Fruit fly (Drosophila melanogaster): ENCODE results near the gene Hsc70-2.

The Hsc70-2 gene

DNA sequence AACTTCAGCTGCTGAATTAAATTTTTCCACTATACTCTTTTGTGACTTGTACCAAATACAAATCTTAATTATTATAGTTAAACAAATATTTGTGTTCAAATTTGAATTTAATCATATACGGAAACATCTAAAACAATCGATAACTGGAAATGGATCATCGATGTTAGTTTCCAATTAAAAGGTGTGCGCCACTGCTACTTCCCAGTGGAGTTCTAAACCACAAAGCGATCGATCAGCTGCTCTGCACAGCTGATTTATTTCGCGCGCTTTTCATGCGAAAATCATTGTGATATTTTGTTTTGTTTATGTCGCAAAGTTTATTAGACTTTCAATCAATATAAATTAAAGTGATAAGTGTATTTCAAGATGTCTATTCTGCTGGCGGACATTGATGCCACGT is 43.8 kb downstream of the Hsc70-2 start, which contains the start of gene timeout (continued):
- TF ChIP-seq CG12769 (tag; optimal IDR thresholded peaks at IDR 0.05) (no peak), CG6791 (GFP tag; IDR thresholded peaks at IDR 0.05; ENCODE audit: partially characterized antibody) (peak; percentile 76), bcd (GFP tag; optimal IDR thresholded peaks at IDR 0.05) (no peak), CG13287 (GFP tag; IDR thresholded peaks at IDR 0.05; ENCODE audit: partially characterized antibody) (peak; percentile 88), fru (optimal IDR thresholded peaks at IDR 0.05) (no peak), CG11456 (GFP tag; IDR thresholded peaks at IDR 0.05) (no peak), gcm (GFP tag; optimal IDR thresholded peaks at IDR 0.05) (no peak), Bteb2 (GFP tag; optimal IDR thresholded peaks at IDR 0.05) (no peak), CG1233 (GFP tag; optimal IDR thresholded peaks at IDR 0.05) (no peak), inv (GFP tag; IDR thresholded peaks at IDR 0.05; ENCODE audit: partially characterized antibody) (peak; percentile 53), hb (GFP tag; IDR thresholded peaks at IDR 0.05; ENCODE audit: partially characterized antibody) (peak; percentile 20; the same call in 1 of the 3 replicates), CG13424 (tag; optimal IDR thresholded peaks at IDR 0.05) (no peak), maf-S (GFP tag; optimal IDR thresholded peaks at IDR 0.05) (no peak), wdn (GFP tag; IDR thresholded peaks at IDR 0.05) (no peak), Fer1 (GFP tag; optimal IDR thresholded peaks at IDR 0.05) (no peak), Nf-YC (tag; optimal IDR thresholded peaks at IDR 0.05) (no peak), CG8388 (GFP tag; optimal IDR thresholded peaks at IDR 0.05) (no peak), CG30403 (GFP tag; optimal IDR thresholded peaks at IDR 0.05) (no peak), Dad (GFP tag; optimal IDR thresholded peaks at IDR 0.05) (no peak), CG11093 (GFP tag; IDR thresholded peaks at IDR 0.05) (no peak), CG2116 (GFP tag; optimal IDR thresholded peaks at IDR 0.05) (peak; percentile 94), tin (GFP tag; optimal IDR thresholded peaks at IDR 0.05) (no peak), Ssrp (tag; optimal IDR thresholded peaks at IDR 0.05) (no peak), trem (tag; optimal IDR thresholded peaks at IDR 0.05) (peak; percentile 93), Nf-YB (GFP tag; optimal IDR thresholded peaks at IDR 0.05) (no peak), NfI (GFP tag; optimal IDR thresholded peaks at IDR 0.05) (no peak), NFAT (GFP tag; IDR thresholded peaks at IDR 0.05) (no peak), Adf1 (GFP tag; IDR thresholded peaks at IDR 0.05) (no peak), hkb (optimal IDR thresholded peaks at IDR 0.05) (no peak), hkb (GFP tag; IDR thresholded peaks at IDR 0.05) (no peak), pzg (GFP tag; optimal IDR thresholded peaks at IDR 0.05) (peak; percentile 74), CG14050 (GFP tag; IDR thresholded peaks at IDR 0.05) (no peak), Meics (GFP tag; optimal IDR thresholded peaks at IDR 0.05) (no peak), ssp (GFP tag; IDR thresholded peaks at IDR 0.05) (no peak), Sin3A (optimal IDR thresholded peaks at IDR 0.05) (peak; percentile 25), CG15011 (GFP tag; optimal IDR thresholded peaks at IDR 0.05) (no peak), Hr51 (GFP tag; optimal IDR thresholded peaks at IDR 0.05) (no peak), CG11560 (tag; IDR thresholded peaks at IDR 0.05) (no peak), chn (GFP tag; optimal IDR thresholded peaks at IDR 0.05) (no peak), croc (GFP tag; conservative IDR thresholded peaks at IDR 0.05) (no peak), az2 (GFP tag; optimal IDR thresholded peaks at IDR 0.05) (no peak), Optix (GFP tag; IDR thresholded peaks at IDR 0.05) (no peak), fd102C (GFP tag; optimal IDR thresholded peaks at IDR 0.05) (peak; percentile 26), Mes4 (GFP tag; optimal IDR thresholded peaks at IDR 0.05) (no peak), CG6175 (GFP tag; IDR thresholded peaks at IDR 0.05) (no peak), Sry-δ (GFP tag; optimal IDR thresholded peaks at IDR 0.05) (peak; percentile 76), org-1 (GFP tag; optimal IDR thresholded peaks at IDR 0.05) (no peak), gce (GFP tag; IDR thresholded peaks at IDR 0.05) (no peak), HmgZ (tag; optimal IDR thresholded peaks at IDR 0.05) (peak; percentile 2), Max (GFP tag; optimal IDR thresholded peaks at IDR 0.05) (no peak), HLH3B (GFP tag; IDR thresholded peaks at IDR 0.05) (no peak), CG30431 (GFP tag; optimal IDR thresholded peaks at IDR 0.05) (no peak), ranshi (GFP tag; IDR thresholded peaks at IDR 0.05) (no peak)

Measured in whole organism, embryonic.